Worm (Caenorhabditis elegans) whole organism, mixed stage, embryonic: ENCODE measurements around the gene srlf-36.

Experiments
- blmp-1 ChIP-seq: fragments of 150-350 bp; optimal IDR thresholded peaks from 2 replicates; lab custom pipeline; 2014; ENCODE audit warnings: missing biosample characterization, missing genetic modification characterization
- lsy-2 ChIP-seq: fragments of 150-350 bp; optimal IDR thresholded peaks from 2 replicates; lab custom pipeline; 2014; ENCODE audit warnings: missing biosample characterization, missing genetic modification characterization
- nhr-237 ChIP-seq: fragments of 150-350 bp; optimal IDR thresholded peaks from 2 replicates; lab custom pipeline; 2014; ENCODE audit warnings: missing biosample characterization, missing genetic modification characterization
- nhr-28 ChIP-seq: fragments of 150-350 bp; optimal IDR thresholded peaks from 2 replicates; lab custom pipeline; 2014; ENCODE audit warnings: missing biosample characterization, missing genetic modification characterization
- nhr-76 ChIP-seq: sonication (generic microtip); optimal IDR thresholded peaks from 2 replicates; lab custom pipeline; 2017; ENCODE audit warnings: missing biosample characterization, missing genetic modification characterization
- pha-4 ChIP-seq: fragments of 150-350 bp; optimal IDR thresholded peaks from 2 replicates; lab custom pipeline; 2018; ENCODE audit warnings: missing biosample characterization, missing genetic modification reagents, missing genetic modification characterization
- unc-39 ChIP-seq: fragments of 150-350 bp; optimal IDR thresholded peaks from 2 replicates; lab custom pipeline; 2014; ENCODE audit warnings: missing biosample characterization, missing genetic modification characterization
- unc-62 ChIP-seq: fragments of 150-350 bp; optimal IDR thresholded peaks from 2 replicates; lab custom pipeline; 2014; ENCODE audit warnings: missing biosample characterization, missing genetic modification reagents, missing genetic modification characterization

DNA sequence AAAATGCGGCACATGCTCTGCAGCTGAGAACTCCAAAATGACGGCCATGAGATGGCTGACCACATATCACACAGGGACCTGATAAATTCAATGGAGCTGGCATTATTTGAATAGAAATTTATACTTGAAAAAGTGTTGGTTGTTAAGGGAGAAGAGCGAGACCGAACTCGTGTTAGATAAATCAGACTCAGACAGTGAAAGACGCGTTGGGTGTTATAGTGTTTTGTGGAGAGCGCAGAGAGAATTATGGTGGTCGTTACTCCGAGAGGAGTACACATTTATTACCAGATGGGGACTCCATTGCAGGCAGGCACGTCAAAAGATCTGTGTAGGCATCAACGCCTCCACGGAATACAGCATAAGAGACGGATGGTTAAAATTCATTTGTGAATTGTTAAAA, 33.2 kb upstream of the srlf-36 start, which contains the start of gene nhr-190:
- TF ChIP-seq nhr-237 (tag; lab: Kevin White, UChicago) (no peak), lsy-2 (no peak), nhr-76 (tag; lab: Kevin White, UChicago) (no peak), pha-4 (tag; lab: Kevin White, UChicago) (no peak), nhr-28 (no peak), unc-62 (GFP tag; lab: Kevin White, UChicago) (no peak), unc-39 (tag; lab: Kevin White, UChicago) (no peak), blmp-1 (no peak)
